Worm (Caenorhabditis elegans): ENCODE results near the gene ggtb-1.

The ggtb-1 gene

ce11 chrIII:7141285-7141715 lies 7.7 kb downstream of the ggtb-1 start:
- TF ChIP-seq arid-1 (GFP tag; conservative IDR thresholded peaks at IDR 0.05), result peak; percentile 70
- TF ChIP-seq mep-1 (tag; optimal IDR thresholded peaks at IDR 0.05), result peak; percentile 83
- peak; percentile 72 for TF ChIP-seq hlh-30 (tag; optimal IDR thresholded peaks at IDR 0.05; ENCODE audit: insufficient read depth)
- peak; percentile 53 for TF ChIP-seq pqm-1 (tag; optimal IDR thresholded peaks at IDR 0.05)
- TF ChIP-seq nhr-76 (tag; optimal IDR thresholded peaks at IDR 0.05), result no peak
- TF ChIP-seq snpc-1.2 (GFP tag; IDR thresholded peaks at IDR 0.05), result peak; percentile 69
- peak; percentile 38 for TF ChIP-seq ztf-7 (tag; optimal IDR thresholded peaks at IDR 0.05)
- peak; percentile 70 for TF ChIP-seq dmd-6 (GFP tag; IDR thresholded peaks at IDR 0.05)
- TF ChIP-seq lir-3 (tag; optimal IDR thresholded peaks at IDR 0.05), result no peak
- peak; percentile 54 for TF ChIP-seq lin-13 (GFP tag; optimal IDR thresholded peaks at IDR 0.05)
- peak; percentile 39 for TF ChIP-seq rbr-2 (tag; optimal IDR thresholded peaks at IDR 0.05)
- peak; percentile 68 for TF ChIP-seq mxl-3 (GFP tag; optimal IDR thresholded peaks at IDR 0.05)
- peak; percentile 50 to 53 for TF ChIP-seq daf-16 (GFP tag; optimal IDR thresholded peaks at IDR 0.05)
- TF ChIP-seq daf-16 (tag; optimal IDR thresholded peaks at IDR 0.05), result peak; percentile 78
- peak; percentile 61 for TF ChIP-seq Y5F2A.4 (GFP tag; optimal IDR thresholded peaks at IDR 0.05)
- TF ChIP-seq nhr-48 (tag; optimal IDR thresholded peaks at IDR 0.05), result peak; percentile 50
- peak; percentile 54 for TF ChIP-seq egl-43 (GFP tag; IDR thresholded peaks at IDR 0.05)
- TF ChIP-seq F44E2.7 (GFP tag; IDR thresholded peaks at IDR 0.05), result no peak
- peak; percentile 66 for TF ChIP-seq nhr-10 (tag; optimal IDR thresholded peaks at IDR 0.05)
- TF ChIP-seq vab-7 (GFP tag; IDR thresholded peaks at IDR 0.05), result peak; percentile 36; the same call in 1 of the 2 replicates
- TF ChIP-seq nhr-28 (tag; optimal IDR thresholded peaks at IDR 0.05), result peak; percentile 57
- TF ChIP-seq nhr-77 (tag; optimal IDR thresholded peaks at IDR 0.05), result peak; percentile 36
- peak; percentile 88 for TF ChIP-seq snpc-4 (tag; optimal IDR thresholded peaks at IDR 0.05)
- peak in 1 of 2 experiments; percentile 59 for TF ChIP-seq unc-62 (GFP tag; optimal IDR thresholded peaks at IDR 0.05 in 1 of 2)
- no peak for TF ChIP-seq unc-62 (tag; optimal IDR thresholded peaks at IDR 0.05)
- TF ChIP-seq unc-130 (GFP tag; optimal IDR thresholded peaks at IDR 0.05), result peak; percentile 24
- TF ChIP-seq Y48G9A.11 (GFP tag; IDR thresholded peaks at IDR 0.05), result peak; percentile 84
- TF ChIP-seq spr-1 (tag; optimal IDR thresholded peaks at IDR 0.05), result peak; percentile 67
- TF ChIP-seq ceh-44 (GFP tag; IDR thresholded peaks at IDR 0.05), result no peak
- TF ChIP-seq nhr-237 (tag; optimal IDR thresholded peaks at IDR 0.05), result no peak
- TF ChIP-seq dpl-1 (GFP tag; optimal IDR thresholded peaks at IDR 0.05), result peak; percentile 33
- TF ChIP-seq T20F7.1 (GFP tag; optimal IDR thresholded peaks at IDR 0.05), result peak; percentile 69
- TF ChIP-seq mes-2 (tag; optimal IDR thresholded peaks at IDR 0.05; ENCODE audit: poor library complexity, severe bottlenecking), result peak; percentile 87
- TF ChIP-seq egl-27 (tag; optimal IDR thresholded peaks at IDR 0.05), result peak; percentile 22
- TF ChIP-seq lin-15B (tag; optimal IDR thresholded peaks at IDR 0.05), result peak; percentile 28
- peak in 1 of 2 experiments; percentile 15 for TF ChIP-seq hif-1 (tag; optimal IDR thresholded peaks at IDR 0.05)
- peak; percentile 12; the same call in 1 of the 2 replicates for TF ChIP-seq madf-9 (GFP tag; conservative IDR thresholded peaks at IDR 0.05)
- TF ChIP-seq F49E8.2 (tag; optimal IDR thresholded peaks at IDR 0.05; ENCODE audit: borderline replicate concordance), result peak; percentile 89
- TF ChIP-seq duxl-1 (tag; optimal IDR thresholded peaks at IDR 0.05; ENCODE audit: poor library complexity), result peak; percentile 82
- TF ChIP-seq F26F4.8 (GFP tag; conservative IDR thresholded peaks at IDR 0.05), result no peak
- peak; percentile 17 for TF ChIP-seq nhr-111 (GFP tag; optimal IDR thresholded peaks at IDR 0.05)
- TF ChIP-seq zfp-2 (tag; optimal IDR thresholded peaks at IDR 0.05), result no peak
- peak; percentile 59; the same call in 1 of the 2 replicates for TF ChIP-seq zfp-3 (GFP tag; conservative IDR thresholded peaks at IDR 0.05)
- 0 out of 2 replicates have a peak, but pooled peaks have one; percentile 59 for TF ChIP-seq Y105C5A.15 (GFP tag; IDR thresholded peaks at IDR 0.05)
- TF ChIP-seq mdl-1 (tag; optimal IDR thresholded peaks at IDR 0.05), result peak; percentile 74 to 78
- no peak for TF ChIP-seq ceh-82 (tag; optimal IDR thresholded peaks at IDR 0.05)
- TF ChIP-seq lin-1 (GFP tag; IDR thresholded peaks at IDR 0.05), result peak; percentile 72; the same call in 1 of the 2 replicates
- peak; percentile 73 for TF ChIP-seq hlh-11 (tag; optimal IDR thresholded peaks at IDR 0.05)
- TF ChIP-seq dve-1 (tag; optimal IDR thresholded peaks at IDR 0.05; ENCODE audit: insufficient read depth), result peak; percentile 97
- peak; percentile 42 for TF ChIP-seq zip-2 (tag; optimal IDR thresholded peaks at IDR 0.05)
- no peak for TF ChIP-seq cey-2 (tag; optimal IDR thresholded peaks at IDR 0.05; ENCODE audit: borderline replicate concordance, insufficient read depth)

Data from whole organism, L4 larva.